Fruit fly (Drosophila melanogaster): ENCODE data around the gene CG5421.

Gene CG5421

dm6 chr2L:12464065-12464464, 16.1 kb upstream of the CG5421 start (continued):
- no peak for TF ChIP-seq hth (optimal IDR thresholded peaks at IDR 0.05)
- no peak for TF ChIP-seq CG1233 (GFP tag; optimal IDR thresholded peaks at IDR 0.05)
- TF ChIP-seq Atf6 (GFP tag; IDR thresholded peaks at IDR 0.05) = peak; percentile 26; the same call in 1 of the 2 replicates
- TF ChIP-seq CG2199 (GFP tag; IDR thresholded peaks at IDR 0.05) = no peak
- TF ChIP-seq CG12391 (tag; optimal IDR thresholded peaks at IDR 0.05) = no peak
- TF ChIP-seq Spps (tag; optimal IDR thresholded peaks at IDR 0.05) = no peak
- no peak for TF ChIP-seq dpn (GFP tag; optimal IDR thresholded peaks at IDR 0.05)
- TF ChIP-seq sens (GFP tag) = no peak
- TF ChIP-seq CG5953 (GFP tag; IDR thresholded peaks at IDR 0.05) = 0 out of 2 replicates have a peak, but pooled peaks have one; percentile 8
- TF ChIP-seq klu (GFP tag; IDR thresholded peaks at IDR 0.05) = no peak
- no peak for TF ChIP-seq Sox102F (GFP tag; optimal IDR thresholded peaks at IDR 0.05)
- no peak for TF ChIP-seq Ets65A (GFP tag)
- TF ChIP-seq Myb (GFP tag; optimal IDR thresholded peaks at IDR 0.05) = no peak
- TF ChIP-seq cato (GFP tag; optimal IDR thresholded peaks at IDR 0.05; ENCODE audit: borderline replicate concordance) = no peak
- TF ChIP-seq Opbp (GFP tag; IDR thresholded peaks at IDR 0.05; ENCODE audit: partially characterized antibody) = no peak
- TF ChIP-seq Camta (GFP tag; optimal IDR thresholded peaks at IDR 0.05) = no peak
- TF ChIP-seq tio (GFP tag; optimal IDR thresholded peaks at IDR 0.05) = no peak
- TF ChIP-seq CG30020 (tag; optimal IDR thresholded peaks at IDR 0.05) = no peak
- TF ChIP-seq exex (tag; optimal IDR thresholded peaks at IDR 0.05) = peak; percentile 73
- TF ChIP-seq CG13775 (GFP tag; optimal IDR thresholded peaks at IDR 0.05) = no peak
- TF ChIP-seq Dip3 (GFP tag; optimal IDR thresholded peaks at IDR 0.05) = no peak
- no peak for TF ChIP-seq Fer3 (tag; optimal IDR thresholded peaks at IDR 0.05)
- no peak for TF ChIP-seq nerfin-2 (GFP tag; IDR thresholded peaks at IDR 0.05; ENCODE audit: partially characterized antibody)
- no peak for TF ChIP-seq CG13296 (GFP tag; optimal IDR thresholded peaks at IDR 0.05)
- TF ChIP-seq CG1792 (GFP tag; optimal IDR thresholded peaks at IDR 0.05) = no peak
- no peak for TF ChIP-seq so (GFP tag; IDR thresholded peaks at IDR 0.05)
- TF ChIP-seq CG17328 (GFP tag; IDR thresholded peaks at IDR 0.05) = no peak
- no peak for TF ChIP-seq grau (tag; optimal IDR thresholded peaks at IDR 0.05)
- no peak for TF ChIP-seq stc (GFP tag; IDR thresholded peaks at IDR 0.05)
- TF ChIP-seq usp (GFP tag; optimal IDR thresholded peaks at IDR 0.05) = no peak
- no peak for TF ChIP-seq emc (GFP tag; optimal IDR thresholded peaks at IDR 0.05)
- no peak for TF ChIP-seq Hsf (GFP tag; optimal IDR thresholded peaks at IDR 0.05)
- no peak for TF ChIP-seq tgo (GFP tag; IDR thresholded peaks at IDR 0.05)
- no peak for TF ChIP-seq CG17385 (GFP tag; optimal IDR thresholded peaks at IDR 0.05)
- no peak for TF ChIP-seq CG3407 (GFP tag; optimal IDR thresholded peaks at IDR 0.05)
- no peak for TF ChIP-seq CG16815 (GFP tag; optimal IDR thresholded peaks at IDR 0.05)
- TF ChIP-seq sc (optimal IDR thresholded peaks at IDR 0.05) = no peak
- TF ChIP-seq sc (GFP tag; optimal IDR thresholded peaks at IDR 0.05) = no peak
- TF ChIP-seq CG11696 (GFP tag; IDR thresholded peaks at IDR 0.05) = no peak

dm6 chr2L:12463037-12463436, 15.1 kb upstream of the CG5421 start:
- peak; percentile 25 for TF ChIP-seq CG4707 (GFP tag; optimal IDR thresholded peaks at IDR 0.05)
- no peak for TF ChIP-seq CG30403 (GFP tag; optimal IDR thresholded peaks at IDR 0.05)
- peak; percentile 28 for TF ChIP-seq CG15601 (tag; optimal IDR thresholded peaks at IDR 0.05)
- TF ChIP-seq kay (GFP tag; optimal IDR thresholded peaks at IDR 0.05) = peak; percentile 6
- TF ChIP-seq CG15269 (tag; optimal IDR thresholded peaks at IDR 0.05) = peak; percentile 10
- peak; percentile 1 for TF ChIP-seq B-H2 (GFP tag; optimal IDR thresholded peaks at IDR 0.05)
- no peak for TF ChIP-seq CG10979 (tag; optimal IDR thresholded peaks at IDR 0.05)
- no peak for TF ChIP-seq CG10431 (GFP tag; optimal IDR thresholded peaks at IDR 0.05)
- 0 out of 2 replicates have a peak, but pooled peaks have one; percentile 3 for TF ChIP-seq CG1024 (GFP tag; IDR thresholded peaks at IDR 0.05)
- TF ChIP-seq repo (GFP tag; optimal IDR thresholded peaks at IDR 0.05) = no peak
- peak; percentile 7 for TF ChIP-seq sd (tag; optimal IDR thresholded peaks at IDR 0.05)
- TF ChIP-seq E2f2 (GFP tag; IDR thresholded peaks at IDR 0.05) = no peak
- peak; percentile 60 for TF ChIP-seq ash1 (GFP tag; optimal IDR thresholded peaks at IDR 0.05)
- TF ChIP-seq prd (optimal IDR thresholded peaks at IDR 0.05) = no peak
- no peak for TF ChIP-seq prd (GFP tag; IDR thresholded peaks at IDR 0.05)
- no peak for TF ChIP-seq CG16813 (GFP tag; IDR thresholded peaks at IDR 0.05; ENCODE audit: partially characterized antibody)
- TF ChIP-seq CG3726 (GFP tag; IDR thresholded peaks at IDR 0.05) = no peak

Data from whole organism, embryonic.